Fruit fly (Drosophila melanogaster) whole organism, wandering third instar larva: Measurements from ENCODE around the gene CG11248.

Source experiments
- CG32264 ChIP-seq: fragments of 200-800 bp; sonication (Bioruptor generic); optimal IDR thresholded peaks from 2 replicates; lab custom pipeline; 2016; ENCODE audit warnings: missing biosample characterization, missing genetic modification characterization
- CrebA ChIP-seq: fragments of 200-800 bp; sonication (Bioruptor generic); optimal IDR thresholded peaks from 2 replicates; lab custom pipeline; 2016; ENCODE audit warnings: missing biosample characterization, mild to moderate bottlenecking, missing genetic modification characterization, borderline replicate concordance
- Hr83 ChIP-seq: fragments of 200-300 bp; sonication (Bioruptor generic); optimal IDR thresholded peaks from 2 replicates; lab custom pipeline; 2016; ENCODE audit warnings: missing biosample characterization, mild to moderate bottlenecking, missing genetic modification characterization, moderate library complexity; ENCODE audit not compliant: poor library complexity, severe bottlenecking
- N ChIP-seq: fragments of >200 bp; optimal IDR thresholded peaks from 2 replicates; lab custom pipeline; 2018; ENCODE audit warnings: missing biosample characterization, missing external identifiers, missing genetic modification characterization
- Sp1 ChIP-seq: fragments of 200-800 bp; sonication (Bioruptor generic); optimal IDR thresholded peaks from 3 replicates; lab custom pipeline; 2019; ENCODE audit warnings: missing biosample characterization, mild to moderate bottlenecking, missing genetic modification characterization, moderate library complexity
- pan ChIP-seq: fragments of >200 bp; optimal IDR thresholded peaks from 2 replicates; lab custom pipeline; 2017
- woc ChIP-seq: sonication (Bioruptor generic); optimal IDR thresholded peaks from 2 replicates; lab custom pipeline; 2016; ENCODE audit warnings: missing biosample characterization, mild to moderate bottlenecking, missing genetic modification characterization

DNA sequence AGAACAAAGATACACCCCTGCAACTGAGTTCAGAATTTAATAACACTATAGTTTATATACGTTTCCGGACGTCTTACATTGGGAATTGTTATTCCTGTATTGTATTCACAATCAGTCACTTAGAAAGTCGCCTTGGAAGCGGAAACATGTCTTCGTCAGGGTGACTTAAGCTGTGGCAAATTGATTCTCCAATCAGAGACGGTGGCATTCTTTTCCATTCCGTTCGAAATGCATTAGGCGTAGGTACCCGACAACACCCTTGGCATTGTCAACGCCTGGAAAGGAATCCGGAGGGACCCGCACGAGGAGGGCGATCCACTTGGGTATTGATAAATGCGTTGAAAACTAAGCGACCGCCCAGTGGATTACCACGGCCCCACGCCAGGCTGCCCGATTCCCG lies 4.1 kb downstream of the CG11248 start, which contains the start of gene Sfp78E:
- TF ChIP-seq Sp1 (GFP tag; lab: Kevin White, UChicago) (no peak), CG32264 (GFP tag; lab: Kevin White, UChicago) (no peak), pan (lab: Kevin White, UChicago) (no peak), N (GFP tag; lab: Kevin White, UChicago) (no peak), woc (GFP tag; lab: Kevin White, UChicago) (no peak), Hr83 (GFP tag; lab: Kevin White, UChicago) (no peak), CrebA (no peak)
